Comparison of ENCODE assay signal across 1 fruit fly cellular context in genomic region chr2L:478749-479482, dm6.
TF ChIP-seq lines count a peak whose summit lies in the region.

No protein-coding gene starts in this region.

TF ChIP-seq in whole organism, embryonic, 481 proteins besides CTCF, POLR2A, EP300 and RAD21 (continued from another document):
- no peak for TF ChIP-seq Atf3 (GFP tag; optimal IDR thresholded peaks at IDR 0.05; lab: Kevin White, UChicago)
- peak; percentile 18 for TF ChIP-seq Neu2 (GFP tag; optimal IDR thresholded peaks at IDR 0.05; lab: Kevin White, UChicago; ENCODE audit: borderline replicate concordance)
- no peak for TF ChIP-seq CG11093 (GFP tag; IDR thresholded peaks at IDR 0.05; lab: Robert Waterston, UW)
- peak; percentile 47 for TF ChIP-seq PHDP (tag; optimal IDR thresholded peaks at IDR 0.05; lab: Kevin White, UChicago)
- peak; percentile 85 for TF ChIP-seq sd (tag; optimal IDR thresholded peaks at IDR 0.05; lab: Kevin White, UChicago)
